Worm (Caenorhabditis elegans): ENCODE results near the gene C08F11.1.
"Not testable (repeated sequence)": the region's sequence is repeated elsewhere in the genome, so short reads cannot be mapped to it uniquely, and the experiment has no call there.

Gene C08F11.1

ce11 chrIV:13645823-13646222, 22.2 kb downstream of the C08F11.1 start, which contains the start of gene srz-29:
Gene srz-29, minus strand, starts transcription at chrIV:13645923.
- no peak for TF ChIP-seq snu-23 (GFP tag; optimal IDR thresholded peaks at IDR 0.05)
- no peak for TF ChIP-seq lin-35 (GFP tag; optimal IDR thresholded peaks at IDR 0.05)
- no peak for TF ChIP-seq sptf-1 (tag; optimal IDR thresholded peaks at IDR 0.05)
- no peak for TF ChIP-seq unc-130 (tag; optimal IDR thresholded peaks at IDR 0.05)
- TF ChIP-seq nhr-84 (tag; optimal IDR thresholded peaks at IDR 0.05): no peak
- no peak for TF ChIP-seq nhr-11 (tag; optimal IDR thresholded peaks at IDR 0.05)
- TF ChIP-seq lin-14 (GFP tag; optimal IDR thresholded peaks at IDR 0.05): no peak

ce11 chrIV:13647558-13647957, 23.9 kb downstream of the C08F11.1 start, which contains the start of gene ule-4:
Gene ule-4, minus strand, starts transcription at chrIV:13647658.
- TF ChIP-seq mep-1 (tag; optimal IDR thresholded peaks at IDR 0.05) (no peak), nhr-12 (tag; optimal IDR thresholded peaks at IDR 0.05) (no peak)

DNA sequence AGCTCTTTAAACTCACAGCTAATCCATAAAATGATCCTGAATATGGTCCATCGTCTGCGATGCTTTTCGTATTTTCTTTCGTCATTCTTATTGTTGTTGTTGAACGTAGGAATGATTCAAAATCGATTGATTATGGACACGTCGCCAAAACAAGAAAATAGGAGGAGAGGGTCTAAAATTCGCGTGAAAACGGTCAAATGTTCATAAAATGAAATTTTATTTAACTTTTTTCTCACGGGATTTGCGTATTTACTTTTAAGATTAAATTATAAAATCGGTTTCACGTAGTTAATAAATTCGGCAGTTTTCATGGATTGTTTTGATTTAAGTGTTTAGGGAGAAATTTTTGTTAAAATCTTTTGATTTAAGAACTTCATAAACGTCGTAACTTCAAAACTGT, 25.5 kb downstream of the C08F11.1 start, which contains the start of gene C08F11.10:
C08F11.10 (minus strand) TSS at position 101 of the 400 bp plus-strand sequence.
- TF ChIP-seq zip-4 (GFP tag; optimal IDR thresholded peaks at IDR 0.05) (no peak), lin-35 (GFP tag; optimal IDR thresholded peaks at IDR 0.05) (no peak), Y116A8C.19 (tag; optimal IDR thresholded peaks at IDR 0.05; ENCODE audit: borderline replicate concordance) (no peak), pqm-1 (tag; optimal IDR thresholded peaks at IDR 0.05) (no peak)

ce11 chrIV:13650238-13650637, 26.6 kb downstream of the C08F11.1 start, which contains the start of gene C08F11.17:
Gene C08F11.17, minus strand, starts transcription at chrIV:13650338.
- no peak for TF ChIP-seq alr-1 (tag; optimal IDR thresholded peaks at IDR 0.05; ENCODE audit: borderline replicate concordance)
- TF ChIP-seq nhr-76 (tag; optimal IDR thresholded peaks at IDR 0.05): no peak
- TF ChIP-seq hlh-4 (tag; optimal IDR thresholded peaks at IDR 0.05): no peak
- no peak for TF ChIP-seq C34B4.2 (tag; optimal IDR thresholded peaks at IDR 0.05)
- no peak for TF ChIP-seq ces-1 (GFP tag; optimal IDR thresholded peaks at IDR 0.05)
- no peak for TF ChIP-seq rnt-1 (tag; optimal IDR thresholded peaks at IDR 0.05)
- no peak for TF ChIP-seq grh-1 (GFP tag; IDR thresholded peaks at IDR 0.05)
- TF ChIP-seq egl-27 (tag; optimal IDR thresholded peaks at IDR 0.05): no peak
- no peak for TF ChIP-seq mdl-1 (tag; optimal IDR thresholded peaks at IDR 0.05)
- no peak for TF ChIP-seq fkh-8 (tag; optimal IDR thresholded peaks at IDR 0.05)
- TF ChIP-seq nhr-77 (tag; optimal IDR thresholded peaks at IDR 0.05): no peak
- TF ChIP-seq ceh-8 (GFP tag; optimal IDR thresholded peaks at IDR 0.05): no peak
- no peak for TF ChIP-seq unc-86 (tag; optimal IDR thresholded peaks at IDR 0.05)
- TF ChIP-seq elt-2 (tag; optimal IDR thresholded peaks at IDR 0.05): no peak
- TF ChIP-seq elt-3 (tag; optimal IDR thresholded peaks at IDR 0.05): no peak
- TF ChIP-seq sup-37 (GFP tag; optimal IDR thresholded peaks at IDR 0.05): no peak
- no peak for TF ChIP-seq nhr-90 (tag; optimal IDR thresholded peaks at IDR 0.05; ENCODE audit: poor library complexity)

ce11 chrIV:13651411-13651810, 27.8 kb downstream of the C08F11.1 start, which contains the start of gene C08F11.12:
Gene C08F11.12, minus strand, starts transcription at chrIV:13651511.
- TF ChIP-seq unc-98 (GFP tag; IDR thresholded peaks at IDR 0.05); ztf-11 (tag; optimal IDR thresholded peaks at IDR 0.05); nhr-71 (tag; optimal IDR thresholded peaks at IDR 0.05): not testable (repeated sequence)

DNA sequence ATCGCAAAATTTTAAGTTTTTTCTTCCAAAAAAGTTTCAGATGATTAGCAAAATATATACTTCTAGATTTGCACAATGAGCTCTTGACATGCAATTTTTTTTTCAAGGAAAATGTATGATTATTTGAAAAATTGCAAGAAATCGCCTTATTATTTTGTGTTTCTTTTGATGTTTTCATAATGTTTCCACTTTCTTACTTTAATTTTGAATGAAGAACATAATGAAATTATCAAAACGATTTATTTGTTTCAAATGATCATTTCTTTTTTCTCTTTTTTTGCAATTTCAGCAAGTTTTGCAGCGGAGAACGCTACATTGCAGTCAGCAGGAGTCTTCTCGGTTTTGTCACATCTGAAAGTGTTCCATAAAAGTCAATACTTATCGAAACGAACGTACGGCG, 28.4 kb downstream of the C08F11.1 start, which contains the start of gene Y45F10C.6:
Y45F10C.6 (plus strand) TSS at position 301 of the 400 bp plus-strand sequence.
- TF ChIP-seq hlh-17 (GFP tag; optimal IDR thresholded peaks at IDR 0.05; ENCODE audit: borderline replicate concordance); mef-2 (tag; optimal IDR thresholded peaks at IDR 0.05); C04F5.9 (tag; optimal IDR thresholded peaks at IDR 0.05): not testable (repeated sequence)
